Worm (Caenorhabditis elegans): ENCODE data around the gene ugt-58.

DNA sequence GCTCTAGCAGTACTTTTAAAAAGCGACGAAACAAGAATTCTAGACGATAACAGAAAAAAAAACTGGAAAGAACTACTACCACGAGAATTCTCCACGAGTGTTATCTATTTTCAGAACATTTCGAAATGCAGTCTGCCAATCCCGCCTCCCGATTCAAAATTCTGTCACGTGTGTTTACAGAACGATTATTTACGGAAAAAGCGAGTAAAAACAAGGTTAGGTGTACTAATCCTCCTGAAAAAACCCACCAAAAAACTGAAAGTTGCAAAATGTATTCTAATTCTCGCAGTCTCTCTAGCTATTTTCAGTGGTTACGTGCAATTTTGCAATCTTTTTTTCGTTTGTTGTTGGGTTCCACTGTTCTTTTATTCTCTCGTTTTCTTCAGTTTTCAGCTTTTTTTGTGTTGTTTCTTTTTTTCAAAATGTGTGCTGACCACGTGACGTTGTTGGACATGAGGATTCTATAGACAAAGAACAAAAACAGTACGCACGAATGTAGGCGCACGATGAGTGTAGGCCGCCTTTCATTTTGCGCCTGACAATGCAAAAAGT, 20.0 kb upstream of the ugt-58 start:
- TF ChIP-seq zfp-2 (tag; optimal IDR thresholded peaks at IDR 0.05) (no peak), nhr-10 (tag; optimal IDR thresholded peaks at IDR 0.05) (no peak), R02D3.7 (tag; optimal IDR thresholded peaks at IDR 0.05) (no peak), lin-39 (tag; optimal IDR thresholded peaks at IDR 0.05) (no peak), ZK337.2 (GFP tag; IDR thresholded peaks at IDR 0.05) (no peak), nhr-76 (tag; optimal IDR thresholded peaks at IDR 0.05) (no peak), tra-1 (GFP tag; IDR thresholded peaks at IDR 0.05) (no peak), F37D6.2 (tag; optimal IDR thresholded peaks at IDR 0.05) (no peak), mdt-29 (GFP tag; IDR thresholded peaks at IDR 0.05) (no peak), spr-3 (GFP tag; optimal IDR thresholded peaks at IDR 0.05) (no peak), ceh-82 (tag; optimal IDR thresholded peaks at IDR 0.05) (no peak)

All from whole organism, L4 larva.